Worm (Caenorhabditis elegans) whole organism, L4 larva: ENCODE measurements around the gene gur-5.

Experiments
- F44E2.7 ChIP-seq: fragments of 200-800 bp; sonication (Bioruptor generic); IDR thresholded peaks from 2 replicates; pipeline ENCODE4 v2.1.2; 2022; ENCODE audit warnings: missing genetic modification characterization, missing compliant biosample characterization
- T20F7.1 ChIP-seq: fragments of 200-800 bp; sonication (Bioruptor generic); optimal IDR thresholded peaks from 2 replicates; lab custom pipeline; 2018; ENCODE audit warnings: mild to moderate bottlenecking, missing genetic modification characterization, missing compliant biosample characterization
- T26A8.4 ChIP-seq: fragments of 200-800 bp; sonication (Bioruptor generic); IDR thresholded peaks from 2 replicates; pipeline ENCODE4 v1.3.6; 2022; ENCODE audit warnings: missing genetic modification characterization, missing compliant biosample characterization
- Y105C5A.15 ChIP-seq: fragments of 200-800 bp; sonication (Bioruptor generic); IDR thresholded peaks from 2 replicates; pipeline ENCODE4 v1.3.6; 2022; ENCODE audit warnings: missing genetic modification characterization, missing compliant biosample characterization
- Y48G9A.11 ChIP-seq: fragments of 200-800 bp; sonication (Bioruptor generic); IDR thresholded peaks from 2 replicates; pipeline ENCODE4 v1.3.6; 2022; ENCODE audit warnings: missing genetic modification reagents, missing genetic modification characterization, missing compliant biosample characterization
- ZK337.2 ChIP-seq: fragments of 200-800 bp; sonication (Bioruptor generic); IDR thresholded peaks from 2 replicates; pipeline ENCODE4 v1.3.6; 2022; ENCODE audit warnings: missing genetic modification reagents, missing genetic modification characterization, missing compliant biosample characterization
- aha-1 ChIP-seq: fragments of 150-350 bp; peaks from one replicate; lab custom pipeline; 2014; ENCODE audit warnings: missing biosample characterization, missing genetic modification characterization
- aly-2 ChIP-seq: sonication (generic microtip); optimal IDR thresholded peaks from 2 replicates; lab custom pipeline; 2018; ENCODE audit warnings: missing biosample characterization, missing genetic modification characterization
- arid-1 ChIP-seq: fragments of 200-800 bp; sonication (Bioruptor generic); conservative IDR thresholded peaks from 2 replicates; pipeline ENCODE4 v1.3.6; 2022; ENCODE audit warnings: missing genetic modification reagents, missing genetic modification characterization, missing compliant biosample characterization
- ceh-20 ChIP-seq: fragments of 200-800 bp; sonication (Bioruptor generic); IDR thresholded peaks from 2 replicates; pipeline ENCODE4 v1.3.6; 2022; ENCODE audit warnings: missing genetic modification reagents, missing genetic modification characterization, missing compliant biosample characterization
- ceh-32 ChIP-seq: sonication (generic microtip); optimal IDR thresholded peaks from 2 replicates; lab custom pipeline; 2016; ENCODE audit warnings: mild to moderate bottlenecking, missing genetic modification characterization, missing compliant biosample characterization; ENCODE audit not compliant: poor library complexity
- ceh-62 ChIP-seq: sonication (generic microtip); optimal IDR thresholded peaks from 2 replicates; lab custom pipeline; 2017; ENCODE audit warnings: missing biosample characterization, missing genetic modification characterization
- daf-12 ChIP-seq: fragments of 150-350 bp; optimal IDR thresholded peaks from 2 replicates; lab custom pipeline; 2014; ENCODE audit warnings: missing biosample characterization, missing genetic modification reagents, missing genetic modification characterization
- daf-16 ChIP-seq, 3 experiments: sonication (generic microtip); optimal IDR thresholded peaks; 2 replicates each; lab custom pipeline; 2016 to 2017; ENCODE audit warnings: missing genetic modification characterization in 3 of 3, missing genetic modification reagents in 3 of 3, mild to moderate bottlenecking in 2 of 3, missing compliant biosample characterization in 2 of 3, missing biosample characterization in 1 of 3, moderate library complexity in 1 of 3
- daf-19 ChIP-seq: fragments of 200-800 bp; sonication (Bioruptor generic); conservative IDR thresholded peaks from 2 replicates; pipeline ENCODE4 v1.3.6; 2022; ENCODE audit warnings: missing genetic modification characterization, missing compliant biosample characterization
- daf-8 ChIP-seq: fragments of 200-800 bp; sonication (Bioruptor generic); IDR thresholded peaks from 2 replicates; pipeline ENCODE4 v1.3.6; 2022; ENCODE audit warnings: missing genetic modification characterization, missing compliant biosample characterization
- dmd-6 ChIP-seq: fragments of 200-800 bp; sonication (Bioruptor generic); IDR thresholded peaks from 2 replicates; pipeline ENCODE4 v1.3.6; 2022; ENCODE audit warnings: missing genetic modification reagents, missing genetic modification characterization, missing compliant biosample characterization
- dmd-8 ChIP-seq: fragments of 200-800 bp; sonication (Bioruptor generic); IDR thresholded peaks from 2 replicates; pipeline ENCODE4 v1.3.6; 2022; ENCODE audit warnings: missing genetic modification characterization, missing compliant biosample characterization
- dve-1 ChIP-seq: sonication (generic microtip); optimal IDR thresholded peaks from 2 replicates; lab custom pipeline; 2017; ENCODE audit warnings: antibody characterized with exemption, mild to moderate bottlenecking, missing genetic modification characterization, missing compliant biosample characterization; ENCODE audit not compliant: insufficient read depth
- egl-43 ChIP-seq: fragments of 200-800 bp; sonication (Bioruptor generic); IDR thresholded peaks from 2 replicates; pipeline ENCODE4 v1.3.6; 2022; ENCODE audit warnings: missing genetic modification reagents, missing genetic modification characterization, missing compliant biosample characterization
- fos-1 ChIP-seq: fragments of 150-350 bp; optimal IDR thresholded peaks from 2 replicates; lab custom pipeline; 2014; ENCODE audit warnings: missing biosample characterization, missing genetic modification characterization
- gei-8 ChIP-seq: fragments of 200-800 bp; sonication (Bioruptor generic); optimal IDR thresholded peaks from 2 replicates; lab custom pipeline; 2018; ENCODE audit warnings: mild to moderate bottlenecking, missing genetic modification characterization, missing compliant biosample characterization
- hlh-11 ChIP-seq: fragments of 200-800 bp; sonication (Bioruptor generic); optimal IDR thresholded peaks from 2 replicates; lab custom pipeline; 2018; ENCODE audit warnings: mild to moderate bottlenecking, missing genetic modification characterization, missing compliant biosample characterization
- jun-1 ChIP-seq: fragments of 150-350 bp; optimal IDR thresholded peaks from 2 replicates; lab custom pipeline; 2014; ENCODE audit warnings: missing biosample characterization, missing genetic modification reagents, missing genetic modification characterization
- lim-7 ChIP-seq: fragments of 200-800 bp; sonication (Bioruptor generic); IDR thresholded peaks from 2 replicates; pipeline ENCODE4 v1.3.6; 2022; ENCODE audit warnings: missing genetic modification characterization, missing compliant biosample characterization
- lin-29 ChIP-seq: fragments of 200-800 bp; sonication (Bioruptor generic); IDR thresholded peaks from 2 replicates; pipeline ENCODE4 v1.3.6; 2022; ENCODE audit warnings: missing genetic modification reagents, missing genetic modification characterization, missing compliant biosample characterization
- lin-39 ChIP-seq: fragments of 150-350 bp; optimal IDR thresholded peaks from 2 replicates; lab custom pipeline; 2014; ENCODE audit warnings: missing biosample characterization, missing genetic modification reagents, missing genetic modification characterization
- madf-5 ChIP-seq, 2 experiments: fragments of 200-800 bp; sonication (Bioruptor generic); IDR thresholded peaks; 2 replicates each; pipeline ENCODE4 v1.3.6; 2022; ENCODE audit warnings: missing compliant biosample characterization in 2 of 2, missing genetic modification characterization in 2 of 2
- mdl-1 ChIP-seq, 2 experiments: fragments of 150-350 bp in 1 of 2; sonication (generic microtip) in 1 of 2; optimal IDR thresholded peaks; 2 replicates each; lab custom pipeline; 2014 to 2017; ENCODE audit warnings: missing biosample characterization in 2 of 2, missing genetic modification characterization in 2 of 2
- mes-2 ChIP-seq: sonication (generic microtip); optimal IDR thresholded peaks from 2 replicates; lab custom pipeline; 2016; ENCODE audit warnings: missing genotype, mild to moderate bottlenecking, missing genetic modification characterization, missing compliant biosample characterization; ENCODE audit not compliant: poor library complexity, severe bottlenecking
- mxl-3 ChIP-seq: fragments of 200-800 bp; sonication (Bioruptor generic); optimal IDR thresholded peaks from 2 replicates; lab custom pipeline; 2018; ENCODE audit warnings: mild to moderate bottlenecking, missing genetic modification characterization, missing compliant biosample characterization
- nhr-237 ChIP-seq: sonication (generic microtip); optimal IDR thresholded peaks from 2 replicates; lab custom pipeline; 2017; ENCODE audit warnings: missing biosample characterization, missing genetic modification characterization
- nhr-28 ChIP-seq: fragments of 150-350 bp; optimal IDR thresholded peaks from 2 replicates; lab custom pipeline; 2014; ENCODE audit warnings: missing biosample characterization, missing genetic modification characterization
- php-3 ChIP-seq: fragments of 200-800 bp; sonication (Bioruptor generic); IDR thresholded peaks from 2 replicates; pipeline ENCODE4 v1.3.6; 2022; ENCODE audit warnings: missing genetic modification reagents, missing genetic modification characterization, missing compliant biosample characterization
- pqm-1 ChIP-seq: sonication (generic microtip); optimal IDR thresholded peaks from 2 replicates; lab custom pipeline; 2017; ENCODE audit warnings: missing biosample characterization, missing genetic modification characterization
- snpc-1.2 ChIP-seq: fragments of 200-800 bp; sonication (Bioruptor generic); IDR thresholded peaks from 2 replicates; pipeline ENCODE4 v1.3.6; 2022; ENCODE audit warnings: missing genetic modification reagents, missing genetic modification characterization, missing compliant biosample characterization
- tag-97 ChIP-seq: fragments of 200-800 bp; sonication (Bioruptor generic); IDR thresholded peaks from 2 replicates; pipeline ENCODE4 v1.3.6; 2022; ENCODE audit warnings: missing genetic modification characterization, missing compliant biosample characterization
- tra-1 ChIP-seq: fragments of 200-800 bp; sonication (Bioruptor generic); IDR thresholded peaks from 2 replicates; pipeline ENCODE4 v1.3.6; 2022; ENCODE audit warnings: missing genetic modification reagents, missing genetic modification characterization, missing compliant biosample characterization
- unc-130 ChIP-seq: sonication (generic microtip); optimal IDR thresholded peaks from 2 replicates; lab custom pipeline; 2016; ENCODE audit warnings: missing genetic modification reagents, missing genetic modification characterization, missing compliant biosample characterization
- unc-62 ChIP-seq, 3 experiments: fragments of 150-350 bp in 1 of 3; sonication (generic microtip); optimal IDR thresholded peaks in 2 of 3; peaks in 1 of 3; 1 replicate in 1 of 3; 2 replicates in 2 of 3; lab custom pipeline; 2014 to 2017; ENCODE audit warnings: missing biosample characterization in 3 of 3, missing genetic modification characterization in 3 of 3, missing genetic modification reagents in 3 of 3, missing genotype in 1 of 3
- vab-7 ChIP-seq: fragments of 200-800 bp; sonication (Bioruptor generic); IDR thresholded peaks from 2 replicates; pipeline ENCODE4 v1.3.6; 2022; ENCODE audit warnings: missing genetic modification reagents, missing genetic modification characterization, missing compliant biosample characterization
- zfp-2 ChIP-seq: sonication (generic microtip); optimal IDR thresholded peaks from 2 replicates; lab custom pipeline; 2016; ENCODE audit warnings: mild to moderate bottlenecking, missing genetic modification characterization, missing compliant biosample characterization
- zfp-3 ChIP-seq: fragments of 200-800 bp; sonication (Bioruptor generic); conservative IDR thresholded peaks from 2 replicates; pipeline ENCODE4 v1.3.6; 2022; ENCODE audit warnings: missing genetic modification reagents, missing genetic modification characterization, missing compliant biosample characterization
- zip-11 ChIP-seq: fragments of 200-800 bp; sonication (Bioruptor generic); IDR thresholded peaks from 2 replicates; pipeline ENCODE4 v1.3.6; 2022; ENCODE audit warnings: missing genetic modification characterization, missing compliant biosample characterization

gur-5 gene

DNA sequence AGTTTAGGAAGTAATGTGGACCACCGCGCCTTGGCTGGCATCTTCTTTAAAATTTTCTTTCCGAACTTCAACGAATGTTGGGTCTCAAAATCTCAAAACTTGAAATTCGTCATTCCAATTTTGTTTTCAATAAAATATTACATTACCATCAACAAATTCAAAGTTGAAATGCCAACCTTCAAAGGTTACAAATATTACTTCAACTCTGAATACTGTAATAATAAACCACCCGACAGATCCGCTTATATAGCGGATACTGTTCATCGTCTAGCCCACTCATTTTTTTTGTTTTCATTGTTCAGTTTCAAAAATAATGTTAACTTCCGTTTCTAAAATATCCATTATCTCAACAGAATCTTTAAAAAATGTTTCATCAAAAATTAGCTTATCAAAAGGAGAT lies at the start of gene gur-5:
Gene gur-5 (plus strand): TSS at position 301 of the 400 bp plus-strand sequence.
- peak in 1 of 2 experiments; percentile 20 for TF ChIP-seq unc-62 (GFP tag; optimal IDR thresholded peaks at IDR 0.05 in 1 of 2; lab: Kevin White, UChicago)
- TF ChIP-seq unc-62 (tag; optimal IDR thresholded peaks at IDR 0.05; lab: Kevin White, UChicago) = no peak
- no peak for TF ChIP-seq snpc-1.2 (GFP tag; lab: Robert Waterston, UW)

DNA sequence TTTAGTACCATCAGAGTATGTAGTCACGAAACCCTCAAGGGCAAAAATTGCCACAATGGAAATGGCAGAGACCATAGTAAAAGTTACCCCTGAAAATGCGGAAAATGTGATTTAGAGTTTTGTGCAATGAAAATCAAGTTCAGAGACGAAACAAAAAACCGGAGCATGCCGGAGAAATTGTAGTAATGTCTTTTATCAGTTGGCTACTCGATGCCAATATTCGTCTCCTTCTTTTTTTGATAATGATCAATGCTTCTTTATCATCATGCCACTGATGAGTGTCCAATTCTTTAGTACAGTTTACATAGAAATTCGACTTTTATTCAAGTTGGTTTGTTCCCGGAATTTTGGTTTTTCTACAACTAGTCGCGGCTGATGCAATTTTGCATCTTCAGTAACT lies 49.4 kb upstream of the gur-5 start, which contains the start of gene pho-1:
Gene pho-1 (minus strand): TSS at position 89 of the 400 bp plus-strand sequence.
- TF ChIP-seq vab-7 (GFP tag; lab: Robert Waterston, UW) (no peak), hlh-11 (peak; percentile 41), pqm-1 (tag; lab: Kevin White, UChicago) (peak; percentile 66), tag-97 (GFP tag; lab: Robert Waterston, UW) (no peak), fos-1 (no peak), dve-1 (tag; lab: Kevin White, UChicago) (peak; percentile 29), ZK337.2 (GFP tag; lab: Robert Waterston, UW) (no peak), T20F7.1 (GFP tag; lab: Kevin White, UChicago) (no peak), php-3 (peak; percentile 23; the same call in 1 of the 2 replicates), nhr-28 (tag; lab: Kevin White, UChicago) (peak; percentile 67), dmd-6 (peak; percentile 39; the same call in 1 of the 2 replicates), daf-16 (GFP tag; optimal IDR thresholded peaks at IDR 0.05; lab: Kevin White, UChicago) (no peak), daf-16 (tag; optimal IDR thresholded peaks at IDR 0.05; lab: Kevin White, UChicago) (peak; percentile 28), lim-7 (GFP tag; lab: Robert Waterston, UW) (no peak), lin-29 (GFP tag; lab: Robert Waterston, UW) (no peak), tra-1 (GFP tag; lab: Robert Waterston, UW) (no peak)

DNA sequence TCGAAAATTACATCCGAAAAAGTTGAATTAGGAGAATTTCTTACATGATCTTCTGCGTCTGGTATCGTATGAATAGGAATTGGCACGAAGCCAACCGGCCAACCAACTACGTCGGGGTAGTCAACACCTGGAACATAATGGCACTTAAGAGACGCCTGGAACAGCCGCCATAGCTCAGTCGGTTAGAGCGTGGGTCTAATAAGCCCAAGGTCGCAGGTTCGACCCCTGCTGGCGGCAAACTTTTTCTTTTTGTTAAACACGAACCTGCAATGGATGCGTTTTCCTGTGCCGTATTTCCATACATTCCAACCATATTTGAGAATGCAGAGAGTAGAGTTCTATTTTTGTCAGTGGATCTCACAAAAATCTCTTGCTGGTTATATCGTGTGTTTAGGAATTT lies 47.4 kb upstream of the gur-5 start:
- TF ChIP-seq T26A8.4 (GFP tag; lab: Robert Waterston, UW) (peak; percentile 45; the same call in 1 of the 2 replicates), daf-16 (GFP tag; optimal IDR thresholded peaks at IDR 0.05; lab: Kevin White, UChicago) (no peak), daf-16 (tag; optimal IDR thresholded peaks at IDR 0.05; lab: Kevin White, UChicago) (no peak), daf-12 (tag; lab: Kevin White, UChicago) (no peak), dmd-6 (peak; percentile 53), unc-62 (GFP tag; optimal IDR thresholded peaks at IDR 0.05 in 1 of 2; lab: Kevin White, UChicago) (peak in 1 of 2 experiments; percentile 66), unc-62 (tag; optimal IDR thresholded peaks at IDR 0.05; lab: Kevin White, UChicago) (no peak), Y105C5A.15 (GFP tag; lab: Robert Waterston, UW) (no peak), ceh-32 (tag; lab: Kevin White, UChicago) (no peak), madf-5 (GFP tag; IDR thresholded peaks at IDR 0.05; lab: Robert Waterston, UW) (no peak), vab-7 (GFP tag; lab: Robert Waterston, UW) (0 out of 2 replicates have a peak, but pooled peaks have one; percentile 53), aly-2 (tag; lab: Kevin White, UChicago) (no peak), zip-11 (GFP tag; lab: Robert Waterston, UW) (no peak), zfp-3 (GFP tag; lab: Robert Waterston, UW) (0 out of 2 replicates have a peak, but pooled peaks have one; percentile 46), daf-19 (no peak), dmd-8 (GFP tag; lab: Robert Waterston, UW) (peak; percentile 73; the same call in 1 of the 2 replicates), aha-1 (tag; lab: Kevin White, UChicago) (peak; percentile 93), nhr-237 (tag; lab: Kevin White, UChicago) (no peak), daf-8 (GFP tag; lab: Robert Waterston, UW) (no peak), mes-2 (peak; percentile 59), lin-39 (tag; lab: Kevin White, UChicago) (no peak), mxl-3 (GFP tag; lab: Kevin White, UChicago) (peak; percentile 1), ceh-20 (GFP tag; lab: Robert Waterston, UW) (no peak), nhr-28 (tag; lab: Kevin White, UChicago) (no peak), zfp-2 (tag; lab: Kevin White, UChicago) (no peak), unc-130 (GFP tag; lab: Kevin White, UChicago) (peak; percentile 11), arid-1 (GFP tag; lab: Robert Waterston, UW) (0 out of 2 replicates have a peak, but pooled peaks have one; percentile 25), gei-8 (GFP tag; lab: Kevin White, UChicago) (no peak), snpc-1.2 (GFP tag; lab: Robert Waterston, UW) (no peak; the same call in 1 of the 2 replicates), ceh-62 (tag; lab: Kevin White, UChicago) (no peak), egl-43 (peak; percentile 72), F44E2.7 (GFP tag; lab: Robert Waterston, UW) (no peak), Y48G9A.11 (GFP tag; lab: Robert Waterston, UW) (peak; percentile 58), tra-1 (GFP tag; lab: Robert Waterston, UW) (peak; percentile 52; the same call in 1 of the 2 replicates), mdl-1 (tag; optimal IDR thresholded peaks at IDR 0.05; lab: Kevin White, UChicago) (no peak), jun-1 (tag; lab: Kevin White, UChicago) (no peak), dve-1 (tag; lab: Kevin White, UChicago) (peak; percentile 36)
